Fruit fly (Drosophila melanogaster) whole organism, adult: Measurements from ENCODE around the gene Cyp4d21.

ENCODE experiments used
- CG11617 ChIP-seq: fragments of 200-800 bp; sonication (Bioruptor generic); optimal IDR thresholded peaks from 2 replicates; lab custom pipeline; 2017; ENCODE audit warnings: mild to moderate bottlenecking, missing biosample characterization, missing genetic modification reagents, missing genetic modification characterization
- CG12768 ChIP-seq: fragments of 200-800 bp; sonication (Bioruptor generic); optimal IDR thresholded peaks from 2 replicates; lab custom pipeline; 2017; ENCODE audit warnings: missing biosample characterization, missing genetic modification characterization, mild to moderate bottlenecking, moderate library complexity, missing genetic modification reagents
- CG14711 ChIP-seq: fragments of 200-800 bp; sonication (Bioruptor generic); optimal IDR thresholded peaks from 2 replicates; lab custom pipeline; 2018; ENCODE audit warnings: missing biosample characterization, mild to moderate bottlenecking, missing genetic modification characterization, moderate library complexity
- CG1620 ChIP-seq: fragments of 200-800 bp; sonication (Bioruptor generic); optimal IDR thresholded peaks from 2 replicates; lab custom pipeline; 2016; ENCODE audit warnings: missing biosample characterization, missing genetic modification characterization
- CG33017 ChIP-seq: fragments of 200-800 bp; sonication (Bioruptor generic); optimal IDR thresholded peaks from 2 replicates; lab custom pipeline; 2018; ENCODE audit warnings: missing biosample characterization, mild to moderate bottlenecking, missing genetic modification characterization, moderate library complexity
- CG5204 ChIP-seq: fragments of 200-800 bp; sonication (Bioruptor generic); optimal IDR thresholded peaks from 2 replicates; lab custom pipeline; 2016; ENCODE audit warnings: missing biosample characterization, missing genetic modification characterization
- CG7045 ChIP-seq: fragments of 200-800 bp; sonication (Bioruptor generic); optimal IDR thresholded peaks from 2 replicates; lab custom pipeline; 2017; ENCODE audit warnings: missing biosample characterization, mild to moderate bottlenecking, missing genetic modification characterization
- CG7101 ChIP-seq: fragments of 200-800 bp; sonication (Bioruptor generic); optimal IDR thresholded peaks from 2 replicates; lab custom pipeline; 2018; ENCODE audit warnings: missing biosample characterization, mild to moderate bottlenecking, missing genetic modification characterization, moderate library complexity
- Clk ChIP-seq: fragments of 200-800 bp; sonication (Bioruptor generic); optimal IDR thresholded peaks from 2 replicates; lab custom pipeline; 2017; ENCODE audit warnings: missing biosample characterization, missing genetic modification characterization
- Crg-1 ChIP-seq: fragments of 200-800 bp; sonication (Bioruptor generic); optimal IDR thresholded peaks from 2 replicates; lab custom pipeline; 2016; ENCODE audit warnings: missing biosample characterization, missing genetic modification characterization
- Hr96 ChIP-seq: fragments of 200-800 bp; sonication (Bioruptor generic); optimal IDR thresholded peaks from 2 replicates; lab custom pipeline; 2016; ENCODE audit warnings: missing biosample characterization, missing genetic modification characterization
- Mnt ChIP-seq: fragments of 200-800 bp; sonication (Bioruptor generic); optimal IDR thresholded peaks from 2 replicates; lab custom pipeline; 2016; ENCODE audit warnings: missing biosample characterization, mild to moderate bottlenecking, missing genetic modification characterization
- bab1 ChIP-seq: fragments of 200-800 bp; sonication (Bioruptor generic); optimal IDR thresholded peaks from 3 replicates; lab custom pipeline; 2019; ENCODE audit warnings: missing biosample characterization, mild to moderate bottlenecking, missing genetic modification characterization, moderate library complexity
- cic ChIP-seq: fragments of 200-800 bp; sonication (Bioruptor generic); optimal IDR thresholded peaks from 2 replicates; lab custom pipeline; 2017; ENCODE audit warnings: missing biosample characterization, mild to moderate bottlenecking, missing genetic modification characterization, moderate library complexity
- cnc ChIP-seq, 2 experiments: fragments of >200 bp; optimal IDR thresholded peaks; 2 replicates each; lab custom pipeline; 2017
- kay ChIP-seq: fragments of 200-800 bp; sonication (Bioruptor generic); peaks from one replicate; lab custom pipeline; 2016; ENCODE audit warnings: missing biosample characterization, missing genetic modification characterization, borderline replicate concordance
- ovo ChIP-seq: fragments of 200-800 bp; sonication (Bioruptor generic); optimal IDR thresholded peaks from 2 replicates; lab custom pipeline; 2016; ENCODE audit warnings: missing biosample characterization, missing genetic modification characterization
- pad ChIP-seq: fragments of 200-800 bp; sonication (Bioruptor generic); optimal IDR thresholded peaks from 3 replicates; lab custom pipeline; 2017; ENCODE audit warnings: missing biosample characterization, missing genetic modification characterization, mild to moderate bottlenecking, moderate library complexity, missing genetic modification reagents
- tj ChIP-seq: fragments of 200-800 bp; sonication (Bioruptor generic); optimal IDR thresholded peaks from 3 replicates; lab custom pipeline; 2017; ENCODE audit warnings: missing biosample characterization, mild to moderate bottlenecking, missing genetic modification characterization, moderate library complexity
- toe ChIP-seq: fragments of 200-800 bp; sonication (Bioruptor generic); optimal IDR thresholded peaks from 2 replicates; lab custom pipeline; 2016; ENCODE audit warnings: missing biosample characterization, missing genetic modification characterization

The Cyp4d21 gene

DNA sequence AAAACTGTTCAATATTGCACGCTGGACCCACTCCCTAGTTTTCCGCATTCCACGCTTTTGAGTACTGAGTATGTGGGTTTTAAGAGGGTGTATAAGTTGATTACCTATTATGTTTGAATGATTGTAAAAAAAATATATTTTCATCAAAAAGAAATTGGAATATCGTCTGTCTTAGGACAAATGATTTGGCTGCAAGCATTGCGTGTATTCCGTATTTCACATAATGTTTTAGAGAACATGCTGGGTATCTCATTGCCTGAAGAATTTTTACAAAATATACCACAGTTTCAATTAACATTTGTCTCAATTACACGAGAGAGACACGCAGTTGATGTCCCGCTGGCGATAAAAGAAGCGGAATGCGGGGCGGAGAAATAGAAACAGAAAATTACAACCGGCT is 27.4 kb downstream of the Cyp4d21 start:
- TF ChIP-seq tj (GFP tag; lab: Kevin White, UChicago): no peak
- no peak for TF ChIP-seq CG5204
- no peak for TF ChIP-seq CG33017
- no peak for TF ChIP-seq toe (GFP tag; lab: Kevin White, UChicago)

DNA sequence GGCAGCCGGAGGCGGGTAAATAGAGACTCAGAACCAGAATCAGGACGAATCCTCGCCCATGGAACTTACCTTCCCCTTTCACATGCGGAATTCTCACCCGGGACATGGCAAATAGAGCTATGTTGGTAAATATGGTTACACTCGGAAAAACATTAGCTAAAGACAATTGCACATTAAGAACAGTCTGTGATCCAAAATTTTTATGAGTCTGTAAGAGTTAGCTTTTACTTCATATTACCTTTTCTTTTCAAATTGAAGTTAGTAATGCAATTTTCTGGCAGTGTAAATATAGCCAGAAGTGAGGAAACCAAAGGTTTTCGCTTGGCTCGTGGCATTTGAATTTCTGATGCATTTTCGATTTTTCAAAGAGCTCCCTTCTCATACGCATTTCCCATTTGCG is 29.8 kb downstream of the Cyp4d21 start:
- TF ChIP-seq Mnt (GFP tag; lab: Kevin White, UChicago) (no peak), bab1 (GFP tag; lab: Kevin White, UChicago) (no peak), CG1620 (GFP tag; lab: Kevin White, UChicago) (no peak), CG14711 (tag; lab: Kevin White, UChicago) (no peak), CG12768 (GFP tag; lab: Kevin White, UChicago) (no peak), CG33017 (no peak), kay (GFP tag; lab: Kevin White, UChicago) (no peak), Crg-1 (no peak), pad (GFP tag; lab: Kevin White, UChicago) (no peak), Clk (GFP tag; lab: Kevin White, UChicago) (no peak), tj (GFP tag; lab: Kevin White, UChicago) (no peak), Hr96 (GFP tag; lab: Kevin White, UChicago) (no peak), CG11617 (GFP tag; lab: Kevin White, UChicago) (no peak), CG7045 (GFP tag; lab: Kevin White, UChicago) (no peak), CG5204 (no peak), ovo (GFP tag; lab: Kevin White, UChicago) (no peak)

DNA sequence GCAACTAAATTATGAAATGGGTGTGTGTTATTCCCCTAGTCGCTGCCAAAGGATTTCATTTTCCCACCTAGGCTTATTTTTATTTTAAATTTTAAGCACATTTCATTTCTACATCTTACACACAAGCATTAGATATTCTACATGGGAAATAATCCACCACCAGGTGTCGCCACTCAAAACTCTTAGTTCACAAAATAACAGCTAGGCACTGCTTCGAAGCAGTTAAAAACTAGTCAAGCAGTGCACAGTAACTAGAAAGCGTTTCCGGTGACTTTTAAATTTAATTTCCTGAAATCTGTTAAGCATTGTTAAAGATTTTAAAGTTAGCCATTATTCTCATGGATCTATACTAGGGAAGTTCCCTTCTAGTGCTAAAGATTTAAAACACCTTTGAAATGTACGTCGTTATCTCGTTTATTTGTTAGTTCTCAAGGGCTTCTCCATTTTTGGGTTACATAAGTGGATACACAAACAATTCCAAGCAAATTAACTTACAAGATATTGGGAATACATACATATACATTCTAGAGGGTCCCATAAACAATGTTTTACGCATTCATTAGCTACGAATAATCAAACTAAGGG is 36.3 kb downstream of the Cyp4d21 start:
- no peak for TF ChIP-seq CG12768 (GFP tag; lab: Kevin White, UChicago)
- no peak for TF ChIP-seq toe (GFP tag; lab: Kevin White, UChicago)
- no peak for TF ChIP-seq tj (GFP tag; lab: Kevin White, UChicago)
- TF ChIP-seq Clk (GFP tag; lab: Kevin White, UChicago): no peak
- peak; percentile 45 for TF ChIP-seq Mnt (GFP tag; lab: Kevin White, UChicago)
- TF ChIP-seq cic (GFP tag; lab: Kevin White, UChicago): no peak
- TF ChIP-seq bab1 (GFP tag; lab: Kevin White, UChicago): no peak
- peak; percentile 54 for TF ChIP-seq ovo (GFP tag; lab: Kevin White, UChicago)
- TF ChIP-seq Hr96 (GFP tag; lab: Kevin White, UChicago): no peak
- TF ChIP-seq CG7101 (tag; lab: Kevin White, UChicago): peak; percentile 45
- no peak for TF ChIP-seq CG14711 (tag; lab: Kevin White, UChicago)
- peak; percentile 51 for TF ChIP-seq CG5204
- TF ChIP-seq cnc (optimal IDR thresholded peaks at IDR 0.05; lab: Kevin White, UChicago): no peak
- TF ChIP-seq kay (GFP tag; lab: Kevin White, UChicago): no peak
- peak; percentile 45 for TF ChIP-seq Crg-1
- TF ChIP-seq CG7045 (GFP tag; lab: Kevin White, UChicago): no peak
- no peak for TF ChIP-seq pad (GFP tag; lab: Kevin White, UChicago)
- no peak for TF ChIP-seq CG11617 (GFP tag; lab: Kevin White, UChicago)
- TF ChIP-seq CG1620 (GFP tag; lab: Kevin White, UChicago): no peak
- TF ChIP-seq CG33017: no peak
